Fruit fly (Drosophila melanogaster) whole organism, adult: ENCODE data around the gene schlank.

Experiments used
- Hr96 ChIP-seq: fragments of 200-800 bp; sonication (Bioruptor generic); optimal IDR thresholded peaks from 2 replicates; lab custom pipeline; 2016; ENCODE audit warnings: missing biosample characterization, missing genetic modification characterization
- Mnt ChIP-seq: fragments of 200-800 bp; sonication (Bioruptor generic); optimal IDR thresholded peaks from 2 replicates; lab custom pipeline; 2016; ENCODE audit warnings: missing biosample characterization, mild to moderate bottlenecking, missing genetic modification characterization

- TF ChIP-seq Hr96 (GFP tag; lab: Kevin White, UChicago) (no peak), Mnt (GFP tag; lab: Kevin White, UChicago) (no peak)
Measured at dm6 chrX:6294243-6294642, 27.2 kb upstream of the schlank start, which contains the start of gene CG15892.
